Fruit fly (Drosophila melanogaster): ENCODE measurements around the gene rdgB.

Gene rdgB

DNA sequence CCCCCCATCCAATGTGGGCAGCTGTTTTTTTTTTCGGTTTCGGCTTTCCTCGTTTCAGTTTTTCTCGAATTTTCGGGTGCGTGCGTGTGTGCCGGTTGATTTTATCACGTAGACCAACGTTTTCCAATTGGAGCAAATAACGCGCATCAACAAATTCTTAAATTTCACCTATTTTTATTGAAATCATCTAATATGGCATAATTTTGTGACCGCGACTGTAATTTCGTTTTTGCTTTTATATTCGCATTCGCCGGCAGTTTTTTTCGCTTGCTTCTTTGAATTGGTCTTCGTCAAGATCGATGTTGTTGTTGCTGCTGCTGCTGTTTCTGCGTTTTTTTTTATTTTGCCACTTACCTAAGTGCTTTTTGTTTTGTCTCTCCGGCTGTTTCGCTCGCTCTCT lies 8.1 kb upstream of the rdgB start (continued):
- no peak for TF ChIP-seq nerfin-2 (GFP tag; IDR thresholded peaks at IDR 0.05; ENCODE audit: partially characterized antibody)
- TF ChIP-seq Gsc (GFP tag; IDR thresholded peaks at IDR 0.05), result no peak
- no peak for TF ChIP-seq Dfd (GFP tag; optimal IDR thresholded peaks at IDR 0.05)
- TF ChIP-seq CG6254 (GFP tag; optimal IDR thresholded peaks at IDR 0.05), result no peak
- no peak for TF ChIP-seq ttk (GFP tag; IDR thresholded peaks at IDR 0.05)
- no peak for TF ChIP-seq Ets65A (GFP tag)
- no peak for TF ChIP-seq seq (GFP tag; IDR thresholded peaks at IDR 0.05)
- no peak for TF ChIP-seq unc-4 (GFP tag; IDR thresholded peaks at IDR 0.05; ENCODE audit: partially characterized antibody)
- no peak for TF ChIP-seq CG6854 (GFP tag; optimal IDR thresholded peaks at IDR 0.05)
- TF ChIP-seq ken (GFP tag; IDR thresholded peaks at IDR 0.05), result no peak
- TF ChIP-seq Awh (GFP tag; IDR thresholded peaks at IDR 0.05), result no peak
- TF ChIP-seq CG10979 (tag; optimal IDR thresholded peaks at IDR 0.05), result no peak
- TF ChIP-seq Hr39 (optimal IDR thresholded peaks at IDR 0.05), result no peak
- TF ChIP-seq CG6175 (GFP tag; IDR thresholded peaks at IDR 0.05), result no peak
- TF ChIP-seq CG13296 (GFP tag; optimal IDR thresholded peaks at IDR 0.05), result no peak
- TF ChIP-seq psq (GFP tag; optimal IDR thresholded peaks at IDR 0.05), result peak; percentile 50
- no peak for TF ChIP-seq Neu2 (GFP tag; optimal IDR thresholded peaks at IDR 0.05; ENCODE audit: borderline replicate concordance)
- no peak for TF ChIP-seq slp2 (GFP tag; optimal IDR thresholded peaks at IDR 0.05)
- TF ChIP-seq nom (GFP tag; optimal IDR thresholded peaks at IDR 0.05), result peak; percentile 68
- no peak for TF ChIP-seq CG32772 (GFP tag; IDR thresholded peaks at IDR 0.05)
- no peak for TF ChIP-seq ftz-f1 (GFP tag; optimal IDR thresholded peaks at IDR 0.05)
- no peak for TF ChIP-seq Scr (GFP tag; IDR thresholded peaks at IDR 0.05; ENCODE audit: partially characterized antibody)
- TF ChIP-seq ewg (GFP tag; optimal IDR thresholded peaks at IDR 0.05), result no peak
- no peak for TF ChIP-seq exex (tag; optimal IDR thresholded peaks at IDR 0.05)
- TF ChIP-seq chm (GFP tag; IDR thresholded peaks at IDR 0.05), result no peak
- TF ChIP-seq CG11560 (tag; IDR thresholded peaks at IDR 0.05), result no peak
- TF ChIP-seq CG31388 (GFP tag; optimal IDR thresholded peaks at IDR 0.05), result no peak
- no peak for TF ChIP-seq fd102C (GFP tag; optimal IDR thresholded peaks at IDR 0.05)
- no peak for TF ChIP-seq CG11456 (GFP tag; IDR thresholded peaks at IDR 0.05)
- peak; percentile 9 for TF ChIP-seq Hsf (GFP tag; optimal IDR thresholded peaks at IDR 0.05)
- TF ChIP-seq CG17385 (GFP tag; optimal IDR thresholded peaks at IDR 0.05), result no peak
- TF ChIP-seq CG6813 (GFP tag; optimal IDR thresholded peaks at IDR 0.05), result no peak
- TF ChIP-seq CG4360 (GFP tag; IDR thresholded peaks at IDR 0.05), result peak; percentile 61
- TF ChIP-seq CG34224 (GFP tag; IDR thresholded peaks at IDR 0.05; ENCODE audit: partially characterized antibody), result no peak
- TF ChIP-seq pb (GFP tag; optimal IDR thresholded peaks at IDR 0.05), result no peak
- TF ChIP-seq Hmr (GFP tag; optimal IDR thresholded peaks at IDR 0.05), result no peak
- no peak for TF ChIP-seq CG2889 (GFP tag; IDR thresholded peaks at IDR 0.05)
- TF ChIP-seq Deaf1 (tag; optimal IDR thresholded peaks at IDR 0.05), result no peak
- no peak for TF ChIP-seq NFAT (GFP tag; IDR thresholded peaks at IDR 0.05)
- TF ChIP-seq toy (GFP tag; IDR thresholded peaks at IDR 0.05), result no peak
- no peak for TF ChIP-seq tna (GFP tag; IDR thresholded peaks at IDR 0.05; ENCODE audit: partially characterized antibody)
- TF ChIP-seq vnd (GFP tag; IDR thresholded peaks at IDR 0.05; ENCODE audit: partially characterized antibody), result no peak
- TF ChIP-seq NK7.1 (GFP tag; optimal IDR thresholded peaks at IDR 0.05), result no peak
- no peak for TF ChIP-seq CG10565 (GFP tag; optimal IDR thresholded peaks at IDR 0.05)
- no peak for TF ChIP-seq CG9727 (GFP tag; optimal IDR thresholded peaks at IDR 0.05)
- TF ChIP-seq CG18476 (GFP tag; optimal IDR thresholded peaks at IDR 0.05), result no peak
- TF ChIP-seq so (GFP tag; IDR thresholded peaks at IDR 0.05), result no peak
- no peak for TF ChIP-seq stwl (tag; optimal IDR thresholded peaks at IDR 0.05)
- no peak for TF ChIP-seq Opbp (GFP tag; IDR thresholded peaks at IDR 0.05; ENCODE audit: partially characterized antibody)
- TF ChIP-seq CG17612 (GFP tag; IDR thresholded peaks at IDR 0.05), result no peak
- no peak for TF ChIP-seq CG34376 (GFP tag; optimal IDR thresholded peaks at IDR 0.05)
- TF ChIP-seq CG6765 (GFP tag; optimal IDR thresholded peaks at IDR 0.05), result peak; percentile 40
